ENCODE assay signal across 1 fruit fly cellular context in the genomic region with DNA sequence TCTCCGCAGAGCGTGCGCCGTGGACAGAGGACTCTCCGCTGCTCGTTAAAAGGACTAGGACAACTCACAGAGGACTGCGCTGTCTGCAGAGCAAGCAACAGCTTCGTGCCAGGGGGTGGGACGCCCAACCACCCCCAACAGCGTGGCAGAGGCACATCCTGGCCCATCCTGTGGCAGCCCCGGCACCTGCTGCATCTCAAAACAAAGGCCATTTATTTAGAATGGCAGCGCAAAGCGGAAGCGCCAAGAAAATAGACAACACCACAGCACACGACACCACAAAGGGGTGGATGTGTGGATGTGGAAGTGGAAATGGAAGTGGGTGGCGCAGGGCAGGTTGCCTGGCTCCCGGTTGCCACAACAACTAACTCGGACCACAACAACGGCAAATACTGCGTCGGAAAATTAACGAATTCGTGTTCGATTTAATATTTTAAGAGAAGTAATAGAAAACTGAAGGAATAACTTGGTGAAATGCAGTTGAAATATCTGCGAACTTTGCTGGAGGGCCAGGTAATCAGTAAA.
A peak's percentile ranks its signal among the peaks of the same experiment; 100 is the strongest.
TF ChIP-seq lines count a peak whose summit lies in the region.

A gene (plus strand): TSS at position 475 of the 525 bp plus-strand sequence.

TF ChIP-seq in whole organism, embryonic, 481 proteins besides CTCF, POLR2A, EP300 and RAD21 (continued from another document):
- TF ChIP-seq CG3407 (GFP tag; optimal IDR thresholded peaks at IDR 0.05; lab: Kevin White, UChicago) (no peak), otp (GFP tag; IDR thresholded peaks at IDR 0.05; lab: Robert Waterston, UW) (no peak), trh (GFP tag; optimal IDR thresholded peaks at IDR 0.05; lab: Kevin White, UChicago) (no peak), CG1647 (GFP tag; optimal IDR thresholded peaks at IDR 0.05; lab: Kevin White, UChicago) (no peak), CG1529 (GFP tag; optimal IDR thresholded peaks at IDR 0.05; lab: Kevin White, UChicago) (no peak), scrt (GFP tag; optimal IDR thresholded peaks at IDR 0.05; lab: Kevin White, UChicago) (peak; percentile 100), wek (GFP tag; optimal IDR thresholded peaks at IDR 0.05; lab: Kevin White, UChicago) (no peak), Rfx (GFP tag; IDR thresholded peaks at IDR 0.05; lab: Robert Waterston, UW) (peak; percentile 17; the same call in 1 of the 2 replicates), ewg (GFP tag; optimal IDR thresholded peaks at IDR 0.05; lab: Kevin White, UChicago) (peak; percentile 99), seq (GFP tag; IDR thresholded peaks at IDR 0.05; lab: Robert Waterston, UW) (peak; percentile 82), prd (optimal IDR thresholded peaks at IDR 0.05; lab: Kevin White, UChicago) (no peak), prd (GFP tag; IDR thresholded peaks at IDR 0.05; lab: Robert Waterston, UW) (0 out of 3 replicates have a peak, but pooled peaks have one; percentile 10), peb (GFP tag; IDR thresholded peaks at IDR 0.05; lab: Robert Waterston, UW) (no peak), kah (GFP tag; optimal IDR thresholded peaks at IDR 0.05; lab: Kevin White, UChicago) (peak; percentile 37), Med (GFP tag; lab: Kevin White, UChicago) (peak; percentile 10)
